Worm (Caenorhabditis elegans): ENCODE data around the gene F57A10.4.
"Not testable (repeated sequence)": the region's sequence is repeated elsewhere in the genome, so short reads cannot be mapped to it uniquely, and the experiment has no call there.

DNA sequence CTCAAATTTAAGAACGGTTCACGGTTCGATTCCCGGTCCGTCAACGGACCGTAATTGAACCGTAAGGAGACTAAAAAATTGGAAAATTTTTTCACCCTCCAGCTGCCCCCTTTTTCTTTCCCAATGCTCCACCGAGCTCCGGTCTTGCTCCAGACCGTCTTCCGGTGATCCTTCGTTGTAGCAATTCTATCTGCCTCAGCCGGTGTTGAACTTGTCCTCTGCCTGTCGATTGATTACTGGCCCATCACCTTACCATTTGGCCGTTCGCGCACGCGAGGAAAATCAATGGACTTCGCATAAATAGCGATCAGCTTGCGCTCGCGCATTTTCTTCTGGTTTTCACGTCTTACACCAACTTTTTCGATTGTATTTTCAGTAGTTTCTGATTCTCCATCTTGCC is 1.9 kb upstream of the F57A10.4 start:
- not testable (repeated sequence) for TF ChIP-seq nhr-11 (tag; optimal IDR thresholded peaks at IDR 0.05); pqm-1 (tag; optimal IDR thresholded peaks at IDR 0.05); zip-4 (GFP tag; optimal IDR thresholded peaks at IDR 0.05); elt-2 (tag; optimal IDR thresholded peaks at IDR 0.05); blmp-1 (tag; optimal IDR thresholded peaks at IDR 0.05); zag-1 (tag; optimal IDR thresholded peaks at IDR 0.05); unc-86 (tag; optimal IDR thresholded peaks at IDR 0.05); tlp-1 (tag; optimal IDR thresholded peaks at IDR 0.05); dpl-1 (GFP tag; optimal IDR thresholded peaks at IDR 0.05); skn-1 (tag; optimal IDR thresholded peaks at IDR 0.05); lin-39 (tag; optimal IDR thresholded peaks at IDR 0.05); elt-3 (tag; optimal IDR thresholded peaks at IDR 0.05)

Data from whole organism, L1 larva.